Worm (Caenorhabditis elegans) whole organism, late embryonic: Measurements from ENCODE around the gene T05H4.15.

Experiments
- C38D4.7 ChIP-seq: fragments of 200-800 bp; sonication (Bioruptor generic); optimal IDR thresholded peaks from 2 replicates; lab custom pipeline; 2018; ENCODE audit warnings: mild to moderate bottlenecking, missing genetic modification characterization, moderate library complexity, missing compliant biosample characterization
- ama-1 ChIP-seq: fragments of 150-350 bp; optimal IDR thresholded peaks from 2 replicates; lab custom pipeline; 2014
- gmeb-2 ChIP-seq: sonication (generic microtip); optimal IDR thresholded peaks from 2 replicates; lab custom pipeline; 2016; ENCODE audit warnings: missing genetic modification characterization, inconsistent platforms, missing compliant biosample characterization
- hlh-6 ChIP-seq: sonication (generic microtip); optimal IDR thresholded peaks from 2 replicates; lab custom pipeline; 2016; ENCODE audit warnings: missing genotype, missing genetic modification characterization, missing compliant biosample characterization
- hlh-8 ChIP-seq: sonication (generic microtip); optimal IDR thresholded peaks from 2 replicates; lab custom pipeline; 2016; ENCODE audit warnings: missing genotype, missing genetic modification characterization, missing compliant biosample characterization
- ref-2 ChIP-seq: sonication (generic microtip); optimal IDR thresholded peaks from 2 replicates; lab custom pipeline; 2016; ENCODE audit warnings: missing genetic modification characterization, missing compliant biosample characterization

DNA sequence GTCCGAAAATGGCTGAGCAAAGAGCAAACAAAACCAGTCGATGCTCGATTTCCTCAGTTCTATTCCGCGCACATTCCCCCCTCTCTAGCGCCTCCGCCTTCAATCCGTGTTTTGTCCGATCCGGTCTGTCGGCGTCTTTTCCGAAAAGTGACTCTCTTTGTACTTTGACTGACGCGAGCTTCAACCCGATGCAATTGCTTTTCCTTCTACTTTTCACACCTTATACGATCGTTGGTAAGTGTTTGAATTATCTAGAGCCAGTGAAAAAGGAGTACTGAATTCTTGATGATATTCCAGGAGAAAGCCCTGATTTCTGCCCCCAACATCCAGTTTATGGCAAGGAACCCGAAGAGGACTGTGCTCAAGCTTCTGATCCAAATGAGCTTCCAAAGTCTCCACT lies 26.5 kb downstream of the T05H4.15 start, which contains the start of gene cht-6:
- TF ChIP-seq C38D4.7 (no peak), ref-2 (tag; lab: Kevin White, UChicago) (no peak), gmeb-2 (tag; lab: Kevin White, UChicago) (no peak), hlh-8 (tag; lab: Kevin White, UChicago) (no peak), ama-1 (lab: Kevin White, UChicago) (no peak), hlh-6 (tag; lab: Kevin White, UChicago) (no peak)
